Fruit fly (Drosophila melanogaster) whole organism, prepupa: ENCODE data around the gene CG14931.

Experiments
- Blimp-1 ChIP-seq: fragments of 200-800 bp; sonication (Bioruptor generic); optimal IDR thresholded peaks from 3 replicates; lab custom pipeline; 2017; ENCODE audit warnings: missing biosample characterization, missing genetic modification characterization, mild to moderate bottlenecking, moderate library complexity, missing genetic modification reagents
- CG11902 ChIP-seq: fragments of 200-800 bp; sonication (Bioruptor generic); optimal IDR thresholded peaks from 3 replicates; lab custom pipeline; 2016; ENCODE audit warnings: missing biosample characterization, missing genetic modification characterization
- CG32006 ChIP-seq: fragments of 200-800 bp; sonication (Bioruptor generic); optimal IDR thresholded peaks from 3 replicates; lab custom pipeline; 2017; ENCODE audit warnings: missing biosample characterization, mild to moderate bottlenecking, missing genetic modification characterization
- CG6276 ChIP-seq: fragments of 200-800 bp; sonication (Bioruptor generic); optimal IDR thresholded peaks from 2 replicates; lab custom pipeline; 2017; ENCODE audit warnings: missing biosample characterization, mild to moderate bottlenecking, missing genetic modification characterization
- CG6808 ChIP-seq: fragments of 200-800 bp; sonication (Bioruptor generic); optimal IDR thresholded peaks from 3 replicates; lab custom pipeline; 2017; ENCODE audit warnings: missing biosample characterization, missing genetic modification characterization, mild to moderate bottlenecking, moderate library complexity, missing genetic modification reagents
- CG7368 ChIP-seq: fragments of 200-800 bp; sonication (Bioruptor generic); optimal IDR thresholded peaks from 3 replicates; lab custom pipeline; 2016; ENCODE audit warnings: missing biosample characterization, missing genetic modification characterization
- CG8119 ChIP-seq: fragments of 200-800 bp; sonication (Bioruptor generic); IDR thresholded peaks from 3 replicates; pipeline ENCODE4 v1.3.6; 2022; ENCODE audit warnings: missing biosample characterization, missing genetic modification characterization
- CG8632 ChIP-seq: fragments of 200-800 bp; sonication (Bioruptor generic); optimal IDR thresholded peaks from 3 replicates; lab custom pipeline; 2016; ENCODE audit warnings: missing biosample characterization, missing genetic modification characterization
- CG9139 ChIP-seq: fragments of 200-800 bp; sonication (Bioruptor generic); optimal IDR thresholded peaks from 3 replicates; lab custom pipeline; 2017; ENCODE audit warnings: missing biosample characterization, mild to moderate bottlenecking, missing genetic modification characterization
- Ets21C ChIP-seq: fragments of 200-800 bp; sonication (Bioruptor generic); optimal IDR thresholded peaks from 3 replicates; lab custom pipeline; 2016; ENCODE audit warnings: missing biosample characterization, missing genetic modification characterization
- Hr39 ChIP-seq: fragments of 200-800 bp; sonication (Bioruptor generic); optimal IDR thresholded peaks from 2 replicates; lab custom pipeline; 2016; ENCODE audit warnings: missing biosample characterization, missing genetic modification characterization
- OdsH ChIP-seq: fragments of 200-800 bp; sonication (Bioruptor generic); optimal IDR thresholded peaks from 3 replicates; lab custom pipeline; 2016; ENCODE audit warnings: missing biosample characterization, missing genetic modification characterization
- achi ChIP-seq: fragments of 200-800 bp; sonication (Bioruptor generic); optimal IDR thresholded peaks from 3 replicates; lab custom pipeline; 2016; ENCODE audit warnings: missing biosample characterization, missing genetic modification characterization
- cyc ChIP-seq: fragments of 200-800 bp; sonication (Bioruptor generic); optimal IDR thresholded peaks from 3 replicates; lab custom pipeline; 2016; ENCODE audit warnings: missing biosample characterization, missing genetic modification characterization

DNA sequence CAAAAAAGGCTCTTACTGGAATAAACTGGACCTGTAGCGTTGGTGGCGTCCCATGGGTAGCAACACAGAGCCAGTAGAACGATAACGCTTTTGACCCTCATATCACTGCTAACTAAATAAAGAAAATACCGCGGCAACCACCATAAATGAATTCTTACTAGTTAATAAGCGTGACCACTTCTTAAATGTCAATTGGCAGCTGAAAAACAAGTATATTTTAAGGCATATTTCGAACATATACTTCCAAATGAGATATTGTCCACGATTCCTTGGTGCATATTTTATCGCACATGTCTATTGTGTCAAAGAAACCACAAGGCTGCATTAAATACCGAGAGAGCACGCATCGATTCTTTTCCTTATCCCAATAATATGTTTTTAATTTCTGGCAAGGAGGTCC is 34.2 kb upstream of the CG14931 start, which contains the start of gene CG42471:
- no peak for TF ChIP-seq OdsH
- no peak for TF ChIP-seq Hr39 (GFP tag; lab: Kevin White, UChicago)
- TF ChIP-seq CG6808 = no peak
- no peak for TF ChIP-seq CG8119 (GFP tag; lab: Robert Waterston, UW)
- no peak for TF ChIP-seq CG6276 (GFP tag; lab: Kevin White, UChicago)
- no peak for TF ChIP-seq CG11902 (GFP tag; lab: Kevin White, UChicago)
- no peak for TF ChIP-seq CG9139 (GFP tag; lab: Kevin White, UChicago)
- TF ChIP-seq Ets21C (GFP tag; lab: Kevin White, UChicago) = no peak
- TF ChIP-seq cyc (GFP tag; lab: Kevin White, UChicago) = no peak
- no peak for TF ChIP-seq CG32006 (GFP tag; lab: Kevin White, UChicago)
- no peak for TF ChIP-seq CG8632
- TF ChIP-seq achi (GFP tag; lab: Kevin White, UChicago) = no peak
- TF ChIP-seq Blimp-1 (GFP tag; lab: Kevin White, UChicago) = no peak
- no peak for TF ChIP-seq CG7368 (GFP tag; lab: Kevin White, UChicago)
